Worm (Caenorhabditis elegans) whole organism, mixed stage, embryonic: ENCODE results near the gene mpz-6.

Source experiments
- M03D4.4 ChIP-seq: sonication (generic microtip); optimal IDR thresholded peaks from 2 replicates; lab custom pipeline; 2017; ENCODE audit warnings: mild to moderate bottlenecking, missing genetic modification characterization, missing compliant biosample characterization
- ceh-39 ChIP-seq: fragments of 150-350 bp; optimal IDR thresholded peaks from 2 replicates; lab custom pipeline; 2014; ENCODE audit warnings: missing biosample characterization, missing genetic modification characterization
- ceh-43 ChIP-seq: fragments of 200-800 bp; sonication (Bioruptor generic); optimal IDR thresholded peaks from 2 replicates; lab custom pipeline; 2018; ENCODE audit warnings: mild to moderate bottlenecking, missing genetic modification characterization, moderate library complexity, missing compliant biosample characterization
- ceh-83 ChIP-seq: fragments of 200-800 bp; sonication (Bioruptor generic); optimal IDR thresholded peaks from 2 replicates; lab custom pipeline; 2018; ENCODE audit warnings: mild to moderate bottlenecking, missing genetic modification characterization, missing compliant biosample characterization
- ces-1 ChIP-seq: fragments of 150-350 bp; optimal IDR thresholded peaks from 2 replicates; lab custom pipeline; 2014; ENCODE audit warnings: missing biosample characterization, missing genetic modification reagents, missing genetic modification characterization
- cnd-1 ChIP-seq: fragments of 200-800 bp; sonication (Bioruptor generic); optimal IDR thresholded peaks from 2 replicates; lab custom pipeline; 2018; ENCODE audit warnings: mild to moderate bottlenecking, missing genetic modification characterization, missing compliant biosample characterization
- drap-1 ChIP-seq: fragments of 200-800 bp; sonication (Bioruptor generic); optimal IDR thresholded peaks from 3 replicates; lab custom pipeline; 2018; ENCODE audit warnings: mild to moderate bottlenecking, missing genetic modification characterization, missing compliant biosample characterization
- elt-3 ChIP-seq: fragments of 150-350 bp; optimal IDR thresholded peaks from 2 replicates; lab custom pipeline; 2014; ENCODE audit warnings: missing biosample characterization, missing genetic modification characterization
- flh-1 ChIP-seq: fragments of 200-800 bp; sonication (Bioruptor generic); optimal IDR thresholded peaks from 2 replicates; lab custom pipeline; 2018; ENCODE audit warnings: mild to moderate bottlenecking, missing genetic modification characterization, moderate library complexity, missing compliant biosample characterization
- ham-2 ChIP-seq: fragments of 200-800 bp; sonication (Bioruptor generic); optimal IDR thresholded peaks from 2 replicates; lab custom pipeline; 2018; ENCODE audit warnings: mild to moderate bottlenecking, missing genetic modification characterization, missing compliant biosample characterization
- hlh-1 ChIP-seq: fragments of 150-350 bp; optimal IDR thresholded peaks from 2 replicates; lab custom pipeline; 2014; ENCODE audit warnings: missing biosample characterization, missing genetic modification reagents, missing genetic modification characterization
- lin-13 ChIP-seq: fragments of 150-350 bp; optimal IDR thresholded peaks from 2 replicates; lab custom pipeline; 2014; ENCODE audit warnings: missing biosample characterization, missing genetic modification characterization
- lin-32 ChIP-seq: fragments of 200-800 bp; sonication (Bioruptor generic); optimal IDR thresholded peaks from 2 replicates; lab custom pipeline; 2018; ENCODE audit warnings: mild to moderate bottlenecking, missing genetic modification characterization, missing compliant biosample characterization
- lsy-2 ChIP-seq: fragments of 150-350 bp; optimal IDR thresholded peaks from 2 replicates; lab custom pipeline; 2014; ENCODE audit warnings: missing biosample characterization, missing genetic modification characterization
- mab-5 ChIP-seq: fragments of 150-350 bp; optimal IDR thresholded peaks from 2 replicates; lab custom pipeline; 2014; ENCODE audit warnings: missing biosample characterization, missing genetic modification characterization
- mep-1 ChIP-seq: fragments of 150-350 bp; optimal IDR thresholded peaks from 2 replicates; lab custom pipeline; 2017; ENCODE audit warnings: missing biosample characterization, missing genetic modification reagents, missing genetic modification characterization, inconsistent platforms
- mls-2 ChIP-seq: sonication (generic microtip); optimal IDR thresholded peaks from 2 replicates; lab custom pipeline; 2016; ENCODE audit warnings: mild to moderate bottlenecking, missing genetic modification characterization, moderate library complexity, missing compliant biosample characterization
- nhr-12 ChIP-seq: fragments of 150-350 bp; optimal IDR thresholded peaks from 2 replicates; lab custom pipeline; 2014; ENCODE audit warnings: missing biosample characterization, missing genetic modification characterization
- nhr-2 ChIP-seq: fragments of 150-350 bp; optimal IDR thresholded peaks from 2 replicates; lab custom pipeline; 2014; ENCODE audit warnings: missing biosample characterization, missing genetic modification characterization
- nhr-237 ChIP-seq: fragments of 150-350 bp; optimal IDR thresholded peaks from 2 replicates; lab custom pipeline; 2014; ENCODE audit warnings: missing biosample characterization, missing genetic modification characterization
- sem-2 ChIP-seq: fragments of 200-800 bp; sonication (Bioruptor generic); optimal IDR thresholded peaks from 2 replicates; lab custom pipeline; 2018; ENCODE audit warnings: mild to moderate bottlenecking, missing genetic modification characterization, missing compliant biosample characterization
- snpc-4 ChIP-seq: fragments of 150-350 bp; optimal IDR thresholded peaks from 2 replicates; lab custom pipeline; 2014; ENCODE audit warnings: missing biosample characterization, missing genetic modification characterization
- sptf-1 ChIP-seq: sonication (generic microtip); optimal IDR thresholded peaks from 2 replicates; lab custom pipeline; 2017; ENCODE audit warnings: mild to moderate bottlenecking, missing genetic modification characterization, moderate library complexity, missing compliant biosample characterization
- unc-120 ChIP-seq: sonication (generic microtip); optimal IDR thresholded peaks from 2 replicates; lab custom pipeline; 2017; ENCODE audit warnings: missing genetic modification characterization, missing compliant biosample characterization; ENCODE audit not compliant: poor library complexity, severe bottlenecking
- unc-39 ChIP-seq: fragments of 150-350 bp; optimal IDR thresholded peaks from 2 replicates; lab custom pipeline; 2014; ENCODE audit warnings: missing biosample characterization, missing genetic modification characterization
- ztf-11 ChIP-seq: fragments of 150-350 bp; optimal IDR thresholded peaks from 2 replicates; lab custom pipeline; 2014; ENCODE audit warnings: missing biosample characterization, missing genetic modification characterization

The mpz-6 gene

DNA sequence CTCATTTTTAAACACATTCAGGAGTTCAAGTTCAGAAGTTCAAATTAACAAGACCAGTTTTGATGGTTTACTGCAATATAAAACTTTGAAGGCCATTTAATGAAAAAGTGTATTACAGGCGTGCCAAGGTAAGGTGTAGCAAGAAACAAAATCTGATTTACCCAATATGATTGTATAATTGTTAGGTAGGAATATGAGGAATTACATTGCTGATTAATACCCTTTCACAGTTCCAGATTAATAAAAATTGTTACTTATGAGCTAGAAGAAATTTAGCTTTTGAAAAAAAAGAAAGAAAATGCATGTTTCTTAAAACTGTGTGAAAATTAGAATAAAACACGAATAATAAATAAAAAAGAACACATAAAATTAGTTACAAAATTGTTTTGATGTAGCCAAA is 26.7 kb upstream of the mpz-6 start, which contains the start of gene kin-15:
Gene kin-15 (minus strand): TSS at position 101 of the 400 bp plus-strand sequence.
- TF ChIP-seq lsy-2 (tag; lab: Kevin White, UChicago) (no peak), nhr-237 (no peak), mab-5 (tag; lab: Kevin White, UChicago) (no peak), snpc-4 (tag; lab: Kevin White, UChicago) (no peak), sem-2 (GFP tag; lab: Kevin White, UChicago) (no peak), flh-1 (GFP tag; lab: Kevin White, UChicago) (no peak), lin-32 (GFP tag; lab: Kevin White, UChicago) (no peak), unc-120 (tag; lab: Kevin White, UChicago) (no peak), ztf-11 (tag; lab: Kevin White, UChicago) (no peak), mls-2 (tag; lab: Kevin White, UChicago) (no peak), elt-3 (tag; lab: Kevin White, UChicago) (no peak), mep-1 (tag; lab: Kevin White, UChicago) (no peak), ceh-39 (tag; lab: Kevin White, UChicago) (no peak), lin-13 (tag; lab: Kevin White, UChicago) (no peak), ceh-83 (GFP tag; lab: Kevin White, UChicago) (no peak), ham-2 (GFP tag; lab: Kevin White, UChicago) (no peak), unc-39 (tag; lab: Kevin White, UChicago) (no peak)

DNA sequence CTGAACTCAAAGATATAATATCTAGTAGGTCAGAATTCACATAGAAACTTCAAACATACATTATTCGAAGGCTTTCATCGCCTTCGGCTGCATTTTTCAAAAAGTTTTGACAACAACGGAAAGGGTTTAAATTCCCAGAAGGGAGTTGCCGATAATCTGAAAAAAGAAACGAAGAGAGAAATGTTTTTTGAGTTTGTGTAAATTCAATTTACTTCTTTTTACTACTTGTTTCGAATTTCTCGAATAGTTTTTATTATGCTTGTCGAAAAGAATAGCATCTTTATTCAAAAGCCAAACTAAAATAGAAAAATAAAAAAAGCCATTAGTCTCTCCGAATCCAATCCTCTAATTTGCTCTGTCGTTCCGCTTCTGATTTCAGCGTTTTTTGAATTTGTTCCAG is 24.2 kb upstream of the mpz-6 start:
- no peak for TF ChIP-seq flh-1 (GFP tag; lab: Kevin White, UChicago)
- TF ChIP-seq ces-1 (GFP tag; lab: Kevin White, UChicago) = peak; percentile 27
- no peak for TF ChIP-seq ceh-39 (tag; lab: Kevin White, UChicago)
- TF ChIP-seq, all 35 proteins: peak for 1

DNA sequence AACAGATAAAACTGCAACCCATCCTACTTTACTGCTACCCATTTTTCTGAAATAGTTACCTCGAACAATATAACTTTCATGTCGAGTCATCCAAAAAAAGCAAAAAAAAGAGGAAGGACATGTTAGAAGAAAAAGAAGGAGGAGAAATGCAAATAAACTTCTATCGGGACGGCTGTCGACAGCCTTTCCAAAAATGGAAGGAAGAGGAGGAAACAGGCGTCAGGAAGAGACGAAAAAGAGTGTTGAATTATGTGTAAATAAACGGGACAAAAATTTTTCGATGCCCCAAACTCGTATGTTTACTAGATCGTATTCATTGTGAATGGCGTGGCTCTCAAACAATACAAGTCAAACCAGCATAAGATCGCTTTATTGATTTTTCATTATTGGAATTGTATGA is 20.7 kb upstream of the mpz-6 start, which contains the start of gene M176.5:
Gene M176.5 (minus strand): TSS at position 101 of the 400 bp plus-strand sequence.
- TF ChIP-seq ham-2 (GFP tag; lab: Kevin White, UChicago) = no peak
- no peak for TF ChIP-seq lin-13 (tag; lab: Kevin White, UChicago)
- TF ChIP-seq snpc-4 (tag; lab: Kevin White, UChicago) = no peak
- TF ChIP-seq ztf-11 (tag; lab: Kevin White, UChicago) = no peak
- TF ChIP-seq nhr-12 = no peak
- no peak for TF ChIP-seq lin-32 (GFP tag; lab: Kevin White, UChicago)
- no peak for TF ChIP-seq sem-2 (GFP tag; lab: Kevin White, UChicago)
- no peak for TF ChIP-seq cnd-1 (tag; lab: Kevin White, UChicago)
- TF ChIP-seq ceh-39 (tag; lab: Kevin White, UChicago) = no peak

DNA sequence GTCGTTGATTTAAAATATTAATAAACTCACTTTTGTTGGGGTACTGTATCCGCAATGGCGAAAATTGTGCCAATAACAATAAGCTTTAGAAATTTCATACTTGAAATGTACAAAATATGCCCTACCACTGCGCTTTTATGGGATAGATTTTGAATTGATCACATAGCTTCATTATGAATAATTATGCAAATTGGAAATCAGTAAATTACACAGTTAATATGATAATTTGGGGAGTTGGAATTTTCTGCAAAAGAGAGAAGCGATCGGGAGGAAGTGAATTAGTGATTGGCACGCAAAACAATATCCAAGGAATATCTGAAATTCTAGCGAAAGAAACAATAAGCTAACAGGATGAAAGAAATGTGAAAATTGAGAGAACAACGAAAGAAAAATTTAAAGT is 19.2 kb upstream of the mpz-6 start, which contains the start of gene M176.10:
Gene M176.10 (minus strand): TSS at position 101 of the 400 bp plus-strand sequence.
- no peak for TF ChIP-seq ceh-83 (GFP tag; lab: Kevin White, UChicago)
- no peak for TF ChIP-seq lin-13 (tag; lab: Kevin White, UChicago)
- no peak for TF ChIP-seq mep-1 (tag; lab: Kevin White, UChicago)
- no peak for TF ChIP-seq nhr-2 (tag; lab: Kevin White, UChicago)

DNA sequence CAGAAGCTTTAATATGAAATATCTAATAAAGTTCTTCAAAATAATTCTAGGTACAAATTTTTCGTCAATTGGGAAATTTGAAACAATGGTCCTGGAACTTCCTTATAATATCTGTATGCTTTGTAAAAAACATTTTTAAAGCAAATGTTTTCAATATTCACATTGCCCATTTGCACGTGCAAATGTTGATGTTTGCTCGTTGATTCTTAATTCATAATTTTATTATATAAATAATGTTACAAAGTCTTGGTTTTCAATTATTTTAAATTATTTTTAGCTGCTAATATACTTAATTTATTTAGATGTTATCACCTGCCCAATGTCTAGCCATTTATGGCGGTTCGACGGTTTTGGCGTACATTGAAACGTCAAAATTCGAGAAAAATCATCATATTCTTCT is 15.0 kb upstream of the mpz-6 start, which contains the start of gene M176.11:
Gene M176.11 (plus strand): TSS at position 301 of the 400 bp plus-strand sequence.
- TF ChIP-seq ces-1 (GFP tag; lab: Kevin White, UChicago) (no peak), ham-2 (GFP tag; lab: Kevin White, UChicago) (no peak), lin-13 (tag; lab: Kevin White, UChicago) (no peak), drap-1 (no peak), ceh-43 (GFP tag; lab: Kevin White, UChicago) (no peak), nhr-12 (no peak), sptf-1 (tag; lab: Kevin White, UChicago) (no peak), M03D4.4 (tag; lab: Kevin White, UChicago) (no peak), cnd-1 (tag; lab: Kevin White, UChicago) (no peak), ceh-39 (tag; lab: Kevin White, UChicago) (no peak), hlh-1 (tag; lab: Kevin White, UChicago) (no peak), unc-39 (tag; lab: Kevin White, UChicago) (no peak), mep-1 (tag; lab: Kevin White, UChicago) (no peak), flh-1 (GFP tag; lab: Kevin White, UChicago) (no peak)
